Fruit fly (Drosophila melanogaster) whole organism, embryonic: ENCODE results near the gene dgt2.
A peak's percentile ranks its signal among the peaks of the same experiment; 100 is the strongest.

Experiments used
- Abd-B ChIP-seq: fragments of 200-800 bp; sonication (Bioruptor generic); optimal IDR thresholded peaks from 2 replicates; lab custom pipeline; 2018; ENCODE audit warnings: missing biosample characterization, mild to moderate bottlenecking, missing genetic modification characterization, moderate library complexity
- Atf-2 ChIP-seq: fragments of 200-800 bp; sonication (Bioruptor generic); optimal IDR thresholded peaks from 2 replicates; lab custom pipeline; 2016; ENCODE audit warnings: missing biosample characterization, missing genetic modification characterization
- B-H1 ChIP-seq: fragments of 200-800 bp; sonication (Bioruptor generic); IDR thresholded peaks from 3 replicates; pipeline ENCODE4 v1.3.6; 2022; ENCODE audit warnings: missing biosample characterization, missing genetic modification characterization
- BtbVII ChIP-seq: fragments of 200-800 bp; sonication (Bioruptor generic); optimal IDR thresholded peaks from 3 replicates; lab custom pipeline; 2017; ENCODE audit warnings: missing biosample characterization, mild to moderate bottlenecking, missing genetic modification characterization
- CG10366 ChIP-seq: fragments of 200-800 bp; sonication (Bioruptor generic); IDR thresholded peaks from 2 replicates; pipeline ENCODE4 v1.3.6; 2022; ENCODE audit warnings: missing biosample characterization, missing genetic modification characterization
- CG10543 ChIP-seq: fragments of 200-800 bp; sonication (Bioruptor generic); optimal IDR thresholded peaks from 3 replicates; lab custom pipeline; 2017; ENCODE audit warnings: missing biosample characterization, mild to moderate bottlenecking, missing genetic modification characterization, moderate library complexity
- CG11398 ChIP-seq: fragments of 200-800 bp; sonication (Bioruptor generic); optimal IDR thresholded peaks from 2 replicates; lab custom pipeline; 2016; ENCODE audit warnings: missing biosample characterization, missing genetic modification characterization
- CG12236 ChIP-seq: fragments of 200-800 bp; sonication (Bioruptor generic); optimal IDR thresholded peaks from 2 replicates; lab custom pipeline; 2016; ENCODE audit warnings: missing biosample characterization, missing genetic modification characterization
- CG14667 ChIP-seq: fragments of 200-800 bp; sonication (Bioruptor generic); IDR thresholded peaks from 2 replicates; pipeline ENCODE4 v1.3.6; 2022; ENCODE audit warnings: missing biosample characterization, missing genetic modification characterization
- CG15696 ChIP-seq: fragments of 200-800 bp; sonication (Bioruptor generic); optimal IDR thresholded peaks from 2 replicates; lab custom pipeline; 2019; ENCODE audit warnings: missing biosample characterization, mild to moderate bottlenecking, missing genetic modification characterization, moderate library complexity
- CG18262 ChIP-seq: fragments of 200-800 bp; optimal IDR thresholded peaks from 3 replicates; lab custom pipeline; 2019; ENCODE audit warnings: missing biosample characterization, mild to moderate bottlenecking, missing genetic modification characterization, moderate library complexity
- CG2199 ChIP-seq: fragments of 200-800 bp; sonication (Bioruptor generic); IDR thresholded peaks from 3 replicates; pipeline ENCODE4 v1.3.6; 2022; ENCODE audit warnings: missing biosample characterization, missing genetic modification characterization
- CG32772 ChIP-seq: fragments of 200-800 bp; sonication (Bioruptor generic); IDR thresholded peaks from 2 replicates; pipeline ENCODE4 v1.3.6; 2022; ENCODE audit warnings: missing biosample characterization, missing genetic modification characterization
- CG33557 ChIP-seq: fragments of 200-800 bp; sonication (Bioruptor generic); optimal IDR thresholded peaks from 2 replicates; lab custom pipeline; 2019; ENCODE audit warnings: missing biosample characterization, mild to moderate bottlenecking, missing genetic modification characterization, moderate library complexity
- CG3407 ChIP-seq: fragments of 200-800 bp; sonication (Bioruptor generic); optimal IDR thresholded peaks from 2 replicates; lab custom pipeline; 2018; ENCODE audit warnings: missing biosample characterization, mild to moderate bottlenecking, missing genetic modification characterization
- CG3838 ChIP-seq: fragments of 200-800 bp; sonication (Bioruptor generic); optimal IDR thresholded peaks from 3 replicates; lab custom pipeline; 2016; ENCODE audit warnings: missing biosample characterization, missing genetic modification characterization
- CG7928 ChIP-seq: fragments of 200-800 bp; sonication (Bioruptor generic); optimal IDR thresholded peaks from 2 replicates; lab custom pipeline; 2017; ENCODE audit warnings: missing biosample characterization, mild to moderate bottlenecking, missing genetic modification characterization
- CG8924 ChIP-seq: fragments of 200-800 bp; optimal IDR thresholded peaks from 3 replicates; lab custom pipeline; 2019; ENCODE audit warnings: missing biosample characterization, mild to moderate bottlenecking, missing genetic modification characterization, moderate library complexity
- CG9609 ChIP-seq: fragments of 200-800 bp; sonication (Bioruptor generic); optimal IDR thresholded peaks from 3 replicates; lab custom pipeline; 2016; ENCODE audit warnings: missing biosample characterization, missing genetic modification characterization
- CG9876 ChIP-seq: fragments of 200-800 bp; sonication (Bioruptor generic); optimal IDR thresholded peaks from 2 replicates; lab custom pipeline; 2016; ENCODE audit warnings: missing biosample characterization, missing genetic modification characterization
- CG9932 ChIP-seq: fragments of 200-800 bp; sonication (Bioruptor generic); IDR thresholded peaks from 2 replicates; pipeline ENCODE4 v1.3.6; 2022; ENCODE audit warnings: missing biosample characterization, missing genetic modification characterization
- D19A ChIP-seq: fragments of 200-800 bp; optimal IDR thresholded peaks from 3 replicates; lab custom pipeline; 2019; ENCODE audit warnings: missing biosample characterization, mild to moderate bottlenecking, missing genetic modification characterization, moderate library complexity
- Dp ChIP-seq: fragments of 200-800 bp; sonication (Bioruptor generic); optimal IDR thresholded peaks from 2 replicates; lab custom pipeline; 2018; ENCODE audit warnings: missing biosample characterization, mild to moderate bottlenecking, missing genetic modification characterization, moderate library complexity
- Eip74EF ChIP-seq, 2 experiments: fragments of 200-800 bp in 1 of 2; fragments of >200 bp in 1 of 2; sonication (Bioruptor generic) in 1 of 2; optimal IDR thresholded peaks; 2 replicates each; lab custom pipeline; 2017 to 2019; ENCODE audit warnings: missing biosample characterization in 2 of 2, missing genetic modification characterization in 2 of 2, mild to moderate bottlenecking in 1 of 2, moderate library complexity in 1 of 2
- H15 ChIP-seq: fragments of 200-800 bp; sonication (Bioruptor generic); IDR thresholded peaks from 3 replicates; pipeline ENCODE4 v1.3.6; 2022; ENCODE audit warnings: missing biosample characterization, missing genetic modification characterization
- HLH3B ChIP-seq: fragments of 200-800 bp; sonication (Bioruptor generic); IDR thresholded peaks from 2 replicates; pipeline ENCODE4 v1.3.6; 2022; ENCODE audit warnings: missing biosample characterization, missing genetic modification characterization
- HLHmδ ChIP-seq: fragments of 200-800 bp; sonication (Bioruptor generic); optimal IDR thresholded peaks from 2 replicates; lab custom pipeline; 2018; ENCODE audit warnings: missing biosample characterization, mild to moderate bottlenecking, missing genetic modification characterization, moderate library complexity
- Hsf ChIP-seq: fragments of 200-800 bp; sonication (Bioruptor generic); optimal IDR thresholded peaks from 3 replicates; lab custom pipeline; 2016; ENCODE audit warnings: missing biosample characterization, missing genetic modification characterization
- Poxn ChIP-seq: fragments of 200-800 bp; sonication (Bioruptor generic); IDR thresholded peaks from 2 replicates; pipeline ENCODE4 v1.3.6; 2022; ENCODE audit warnings: missing biosample characterization, missing genetic modification characterization
- Ptx1 ChIP-seq: fragments of 200-800 bp; sonication (Bioruptor generic); IDR thresholded peaks from 2 replicates; pipeline ENCODE4 v1.3.6; 2022; ENCODE audit warnings: missing biosample characterization, missing genetic modification characterization
- Side ChIP-seq: fragments of 200-800 bp; sonication (Bioruptor generic); optimal IDR thresholded peaks from 2 replicates; lab custom pipeline; 2016; ENCODE audit warnings: missing biosample characterization, missing genetic modification characterization
- Six4 ChIP-seq: fragments of 200-800 bp; sonication (Bioruptor generic); optimal IDR thresholded peaks from 2 replicates; lab custom pipeline; 2016; ENCODE audit warnings: missing biosample characterization, missing genetic modification characterization
- Sox100B ChIP-seq: fragments of 200-800 bp; sonication (Bioruptor generic); optimal IDR thresholded peaks from 3 replicates; lab custom pipeline; 2018; ENCODE audit warnings: missing biosample characterization, mild to moderate bottlenecking, missing genetic modification characterization
- Spps ChIP-seq: fragments of 200-800 bp; sonication (Bioruptor generic); optimal IDR thresholded peaks from 2 replicates; lab custom pipeline; 2018; ENCODE audit warnings: missing biosample characterization, mild to moderate bottlenecking, missing genetic modification characterization
- TFAM ChIP-seq: fragments of 200-800 bp; sonication (Bioruptor generic); optimal IDR thresholded peaks from 2 replicates; lab custom pipeline; 2017; ENCODE audit warnings: missing biosample characterization, missing genetic modification characterization, inconsistent platforms
- bigmax ChIP-seq: fragments of 200-800 bp; sonication (Bioruptor generic); optimal IDR thresholded peaks from 2 replicates; lab custom pipeline; 2018; ENCODE audit warnings: missing biosample characterization, mild to moderate bottlenecking, missing genetic modification characterization
- chif ChIP-seq, 2 experiments: fragments of 200-800 bp; sonication (Bioruptor generic); optimal IDR thresholded peaks; 3 replicates each; lab custom pipeline; 2016; ENCODE audit warnings: missing biosample characterization in 2 of 2, missing genetic modification characterization in 2 of 2
- crc ChIP-seq: fragments of 200-800 bp; sonication (Bioruptor generic); optimal IDR thresholded peaks from 2 replicates; lab custom pipeline; 2016; ENCODE audit warnings: missing biosample characterization, missing genetic modification characterization
- dmrt11E ChIP-seq: fragments of 200-800 bp; sonication (Bioruptor generic); optimal IDR thresholded peaks from 3 replicates; lab custom pipeline; 2018; ENCODE audit warnings: missing biosample characterization, mild to moderate bottlenecking, missing genetic modification characterization, moderate library complexity
- esg ChIP-seq: fragments of 200-800 bp; sonication (Bioruptor generic); conservative IDR thresholded peaks from 2 replicates; pipeline ENCODE4 v1.3.6; 2022; ENCODE audit warnings: missing biosample characterization, missing genetic modification characterization
- grn ChIP-seq: fragments of 200-800 bp; sonication (Bioruptor generic); optimal IDR thresholded peaks from 3 replicates; lab custom pipeline; 2017; ENCODE audit warnings: missing biosample characterization, missing genetic modification characterization
- ken ChIP-seq: fragments of 200-800 bp; sonication (Bioruptor generic); IDR thresholded peaks from 3 replicates; pipeline ENCODE4 v1.3.6; 2022; ENCODE audit warnings: missing biosample characterization, missing genetic modification characterization
- nau ChIP-seq: fragments of 200-800 bp; sonication (Bioruptor generic); optimal IDR thresholded peaks from 3 replicates; lab custom pipeline; 2017; ENCODE audit warnings: missing biosample characterization, mild to moderate bottlenecking, missing genetic modification characterization, missing genetic modification reagents
- pfk ChIP-seq: fragments of 200-800 bp; sonication (Bioruptor generic); optimal IDR thresholded peaks from 2 replicates; lab custom pipeline; 2018; ENCODE audit warnings: missing biosample characterization, mild to moderate bottlenecking, missing genetic modification characterization, moderate library complexity
- psq ChIP-seq: fragments of 200-800 bp; sonication (Bioruptor generic); optimal IDR thresholded peaks from 2 replicates; lab custom pipeline; 2017; ENCODE audit warnings: missing biosample characterization, missing genetic modification characterization
- salm ChIP-seq: fragments of 200-800 bp; sonication (Bioruptor generic); optimal IDR thresholded peaks from 2 replicates; lab custom pipeline; 2018; ENCODE audit warnings: missing biosample characterization, mild to moderate bottlenecking, missing genetic modification characterization
- schlank ChIP-seq: fragments of 200-800 bp; sonication (Bioruptor generic); optimal IDR thresholded peaks from 2 replicates; lab custom pipeline; 2018; ENCODE audit warnings: missing biosample characterization, mild to moderate bottlenecking, missing genetic modification characterization
- shn ChIP-seq: fragments of 200-800 bp; sonication (Bioruptor generic); optimal IDR thresholded peaks from 3 replicates; lab custom pipeline; 2016; ENCODE audit warnings: missing biosample characterization, missing genetic modification characterization
- sr ChIP-seq: fragments of 200-800 bp; sonication (Bioruptor generic); IDR thresholded peaks from 3 replicates; pipeline ENCODE4 v1.3.6; 2022; ENCODE audit warnings: missing biosample characterization, missing genetic modification characterization
- vfl ChIP-seq: fragments of 200-800 bp; sonication (Bioruptor generic); optimal IDR thresholded peaks from 2 replicates; lab custom pipeline; 2016; ENCODE audit warnings: missing biosample characterization, missing genetic modification characterization

dgt2 gene

dm6 chr2L:12004211-12004979 lies 14.7 kb downstream of the dgt2 start (continued):
- peak; percentile 73 for TF ChIP-seq CG12236 (GFP tag; lab: Kevin White, UChicago)
- TF ChIP-seq H15 (GFP tag; lab: Robert Waterston, UW), result no peak
- TF ChIP-seq HLH3B (GFP tag; lab: Robert Waterston, UW), result no peak
- peak; percentile 68 for TF ChIP-seq CG8924
- peak; percentile 39 for TF ChIP-seq Dp (GFP tag; lab: Kevin White, UChicago)
- peak; percentile 5 for TF ChIP-seq Atf-2 (GFP tag; lab: Kevin White, UChicago)
- TF ChIP-seq Poxn (GFP tag; lab: Robert Waterston, UW), result no peak
- TF ChIP-seq Abd-B (GFP tag; lab: Kevin White, UChicago), result no peak
- no peak for TF ChIP-seq CG9932
- TF ChIP-seq salm (tag; lab: Kevin White, UChicago), result peak; percentile 77
- TF ChIP-seq grn (GFP tag; lab: Kevin White, UChicago), result peak; percentile 6
- no peak for TF ChIP-seq vfl (GFP tag; lab: Kevin White, UChicago)
- TF ChIP-seq Hsf, result no peak
- no peak for TF ChIP-seq CG32772 (GFP tag; lab: Robert Waterston, UW)
- TF ChIP-seq CG9876 (GFP tag; lab: Kevin White, UChicago), result peak; percentile 21
- peak in 1 of 2 experiments; percentile 38 for TF ChIP-seq Eip74EF (GFP tag; optimal IDR thresholded peaks at IDR 0.05; lab: Kevin White, UChicago)
- TF ChIP-seq BtbVII (GFP tag; lab: Kevin White, UChicago), result peak; percentile 74
- no peak for TF ChIP-seq sr (GFP tag; lab: Robert Waterston, UW)
- peak; percentile 70 for TF ChIP-seq dmrt11E (tag; lab: Kevin White, UChicago)
- TF ChIP-seq psq, result peak; percentile 9
- TF ChIP-seq chif (GFP tag; optimal IDR thresholded peaks at IDR 0.05; lab: Kevin White, UChicago), result peak; percentile 27 to 42
- no peak for TF ChIP-seq Ptx1 (GFP tag; lab: Robert Waterston, UW)
- peak; percentile 50 for TF ChIP-seq bigmax
- TF ChIP-seq esg (GFP tag; lab: Robert Waterston, UW), result no peak
- TF ChIP-seq HLHmδ, result peak; percentile 80
- TF ChIP-seq CG9609, result peak; percentile 18
- TF ChIP-seq CG11398 (GFP tag; lab: Kevin White, UChicago), result peak; percentile 86
- TF ChIP-seq CG14667 (GFP tag; lab: Robert Waterston, UW), result no peak
- TF ChIP-seq Six4 (GFP tag; lab: Kevin White, UChicago), result peak; percentile 47
- peak; percentile 68 for TF ChIP-seq pfk (GFP tag; lab: Kevin White, UChicago)
- TF ChIP-seq CG2199 (GFP tag; lab: Robert Waterston, UW), result no peak
- TF ChIP-seq CG10366, result no peak
- TF ChIP-seq CG7928 (GFP tag; lab: Kevin White, UChicago), result peak; percentile 38
- TF ChIP-seq Sox100B, result peak; percentile 72
- peak; percentile 85 for TF ChIP-seq CG10543 (GFP tag; lab: Kevin White, UChicago)
- peak; percentile 63 for TF ChIP-seq Side (GFP tag; lab: Kevin White, UChicago)
- no peak for TF ChIP-seq TFAM
- peak; percentile 77 for TF ChIP-seq CG15696 (tag; lab: Kevin White, UChicago)
- TF ChIP-seq CG18262, result peak; percentile 63
- peak; percentile 7 for TF ChIP-seq Spps (tag; lab: Kevin White, UChicago)
- peak; percentile 96 for TF ChIP-seq CG3838
- no peak for TF ChIP-seq shn (GFP tag; lab: Kevin White, UChicago)
- no peak for TF ChIP-seq B-H1 (GFP tag; lab: Robert Waterston, UW)
- TF ChIP-seq CG33557 (GFP tag; lab: Kevin White, UChicago), result peak; percentile 93
- TF ChIP-seq CG3407 (GFP tag; lab: Kevin White, UChicago), result peak; percentile 93
- peak; percentile 52 for TF ChIP-seq D19A
- TF ChIP-seq crc, result no peak
- TF ChIP-seq schlank (tag; lab: Kevin White, UChicago), result peak; percentile 66
- no peak for TF ChIP-seq ken
- TF ChIP-seq nau (GFP tag; lab: Kevin White, UChicago), result peak; percentile 83
